Worm (Caenorhabditis elegans) whole organism, mixed stage, embryonic: ENCODE results near the gene K05D4.9.

Experiments used
- M03D4.4 ChIP-seq: sonication (generic microtip); optimal IDR thresholded peaks from 2 replicates; lab custom pipeline; 2017; ENCODE audit warnings: mild to moderate bottlenecking, missing genetic modification characterization, missing compliant biosample characterization
- ces-1 ChIP-seq: fragments of 150-350 bp; optimal IDR thresholded peaks from 2 replicates; lab custom pipeline; 2014; ENCODE audit warnings: missing biosample characterization, missing genetic modification reagents, missing genetic modification characterization
- elt-1 ChIP-seq: sonication (generic microtip); optimal IDR thresholded peaks from 2 replicates; lab custom pipeline; 2017; ENCODE audit warnings: missing genetic modification characterization, mild to moderate bottlenecking, missing compliant biosample characterization, antibody characterized with exemption, moderate library complexity, borderline replicate concordance; ENCODE audit not compliant: insufficient read depth
- elt-3 ChIP-seq: fragments of 150-350 bp; optimal IDR thresholded peaks from 2 replicates; lab custom pipeline; 2014; ENCODE audit warnings: missing biosample characterization, missing genetic modification characterization
- lin-13 ChIP-seq: fragments of 150-350 bp; optimal IDR thresholded peaks from 2 replicates; lab custom pipeline; 2014; ENCODE audit warnings: missing biosample characterization, missing genetic modification characterization
- nhr-12 ChIP-seq: fragments of 150-350 bp; optimal IDR thresholded peaks from 2 replicates; lab custom pipeline; 2014; ENCODE audit warnings: missing biosample characterization, missing genetic modification characterization
- nhr-237 ChIP-seq: fragments of 150-350 bp; optimal IDR thresholded peaks from 2 replicates; lab custom pipeline; 2014; ENCODE audit warnings: missing biosample characterization, missing genetic modification characterization
- nhr-28 ChIP-seq: fragments of 150-350 bp; optimal IDR thresholded peaks from 2 replicates; lab custom pipeline; 2014; ENCODE audit warnings: missing biosample characterization, missing genetic modification characterization
- nhr-76 ChIP-seq: sonication (generic microtip); optimal IDR thresholded peaks from 2 replicates; lab custom pipeline; 2017; ENCODE audit warnings: missing biosample characterization, missing genetic modification characterization
- sptf-1 ChIP-seq: sonication (generic microtip); optimal IDR thresholded peaks from 2 replicates; lab custom pipeline; 2017; ENCODE audit warnings: mild to moderate bottlenecking, missing genetic modification characterization, moderate library complexity, missing compliant biosample characterization
- unc-39 ChIP-seq: fragments of 150-350 bp; optimal IDR thresholded peaks from 2 replicates; lab custom pipeline; 2014; ENCODE audit warnings: missing biosample characterization, missing genetic modification characterization
- unc-62 ChIP-seq: fragments of 150-350 bp; optimal IDR thresholded peaks from 2 replicates; lab custom pipeline; 2014; ENCODE audit warnings: missing biosample characterization, missing genetic modification reagents, missing genetic modification characterization

ce11 chrV:16194639-16195038, 23.0 kb upstream of the K05D4.9 start, which contains the start of gene rabr-4:
- no peak for TF ChIP-seq nhr-28
- no peak for TF ChIP-seq lin-13 (tag; lab: Kevin White, UChicago)
- no peak for TF ChIP-seq elt-1 (tag; lab: Kevin White, UChicago)
- TF ChIP-seq nhr-76 (tag; lab: Kevin White, UChicago): no peak
- no peak for TF ChIP-seq unc-62 (GFP tag; lab: Kevin White, UChicago)
- no peak for TF ChIP-seq elt-3
- TF ChIP-seq nhr-12 (tag; lab: Kevin White, UChicago): no peak
- no peak for TF ChIP-seq sptf-1 (tag; lab: Kevin White, UChicago)
- no peak for TF ChIP-seq ces-1
- no peak for TF ChIP-seq unc-39 (tag; lab: Kevin White, UChicago)
- no peak for TF ChIP-seq nhr-237 (tag; lab: Kevin White, UChicago)
- TF ChIP-seq M03D4.4 (tag; lab: Kevin White, UChicago): no peak
